6 fruit fly cellular contexts compared by ENCODE assay signal in the genomic region with DNA sequence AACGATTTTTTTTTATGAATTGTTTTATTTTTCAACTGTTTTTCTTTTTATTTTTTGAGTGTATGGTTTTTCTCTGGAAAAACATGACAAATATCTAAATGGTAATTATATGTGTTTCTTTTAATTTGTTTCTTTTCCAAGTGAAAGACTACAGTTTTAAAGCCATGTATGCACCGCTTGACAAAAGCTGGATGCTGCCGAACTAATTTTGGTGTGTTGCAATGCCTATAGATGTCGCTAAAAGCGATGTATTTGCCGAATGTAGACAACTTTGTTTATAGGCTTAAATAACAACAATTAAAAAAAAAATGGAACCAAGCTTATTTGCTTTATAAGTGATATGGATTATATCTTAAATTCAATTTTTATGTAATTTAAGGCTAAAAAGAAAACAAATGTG.
TF ChIP-seq lines count a peak whose summit lies in the region.

A gene (minus strand): TSS at position 120 of the 400 bp plus-strand sequence.

- TF ChIP-seq CTCF in S2 (optimal IDR thresholded peaks at IDR 0.05; lab: Kevin White, UChicago) = peak; percentile 82 to 93
- TF ChIP-seq CTCF in whole organism, embryonic (GFP tag; optimal IDR thresholded peaks at IDR 0.05; lab: Kevin White, UChicago) = peak; percentile 95

TF ChIP-seq in whole organism, adult, 20 proteins besides CTCF, POLR2A, EP300 and RAD21:
- no peak for TF ChIP-seq Mnt (GFP tag; optimal IDR thresholded peaks at IDR 0.05; lab: Kevin White, UChicago)
- TF ChIP-seq CG5204 (GFP tag; optimal IDR thresholded peaks at IDR 0.05; lab: Kevin White, UChicago) = peak; percentile 17
- peak; percentile 53 for TF ChIP-seq toe (GFP tag; optimal IDR thresholded peaks at IDR 0.05; lab: Kevin White, UChicago)
- TF ChIP-seq bab1 (GFP tag; optimal IDR thresholded peaks at IDR 0.05; lab: Kevin White, UChicago) = peak; percentile 30
- no peak for TF ChIP-seq CG7045 (GFP tag; optimal IDR thresholded peaks at IDR 0.05; lab: Kevin White, UChicago)
- peak; percentile 14 for TF ChIP-seq CG1620 (GFP tag; optimal IDR thresholded peaks at IDR 0.05; lab: Kevin White, UChicago)
- no peak for TF ChIP-seq CG33017 (tag; optimal IDR thresholded peaks at IDR 0.05; lab: Kevin White, UChicago)
- TF ChIP-seq Crg-1 (GFP tag; optimal IDR thresholded peaks at IDR 0.05; lab: Kevin White, UChicago) = no peak
- no peak for TF ChIP-seq CG11617 (GFP tag; optimal IDR thresholded peaks at IDR 0.05; lab: Kevin White, UChicago)

TF ChIP-seq in whole organism, embryonic, 481 proteins besides CTCF, POLR2A, EP300 and RAD21 (continues in another document):
- TF ChIP-seq twi (tag; optimal IDR thresholded peaks at IDR 0.05; lab: Kevin White, UChicago) = no peak
- peak; percentile 40 for TF ChIP-seq az2 (GFP tag; optimal IDR thresholded peaks at IDR 0.05; lab: Kevin White, UChicago)
- no peak for TF ChIP-seq da (GFP tag; optimal IDR thresholded peaks at IDR 0.05; lab: Kevin White, UChicago)
- TF ChIP-seq Poxn (GFP tag; IDR thresholded peaks at IDR 0.05; lab: Robert Waterston, UW) = no peak
- no peak for TF ChIP-seq CG1529 (GFP tag; optimal IDR thresholded peaks at IDR 0.05; lab: Kevin White, UChicago)
- no peak for TF ChIP-seq vfl (GFP tag; optimal IDR thresholded peaks at IDR 0.05; lab: Kevin White, UChicago)
- TF ChIP-seq CG3838 (GFP tag; optimal IDR thresholded peaks at IDR 0.05; lab: Kevin White, UChicago) = no peak
- TF ChIP-seq CG18011 (GFP tag; optimal IDR thresholded peaks at IDR 0.05; lab: Kevin White, UChicago) = peak; percentile 97
- TF ChIP-seq dimm (GFP tag; IDR thresholded peaks at IDR 0.05; lab: Robert Waterston, UW) = no peak
- TF ChIP-seq CG2120 (GFP tag; optimal IDR thresholded peaks at IDR 0.05; lab: Kevin White, UChicago) = no peak
- no peak for TF ChIP-seq CG3726 (GFP tag; IDR thresholded peaks at IDR 0.05; lab: Robert Waterston, UW)
- TF ChIP-seq Sin3A (optimal IDR thresholded peaks at IDR 0.05; lab: Kevin White, UChicago) = no peak
- TF ChIP-seq zf30C (GFP tag; optimal IDR thresholded peaks at IDR 0.05; lab: Kevin White, UChicago) = no peak
- TF ChIP-seq Eip74EF (GFP tag; optimal IDR thresholded peaks at IDR 0.05; lab: Kevin White, UChicago) = no peak
- TF ChIP-seq CG7372 (GFP tag; IDR thresholded peaks at IDR 0.05; lab: Robert Waterston, UW) = peak; percentile 12; the same call in 1 of the 2 replicates
- TF ChIP-seq CG1024 (GFP tag; IDR thresholded peaks at IDR 0.05; lab: Robert Waterston, UW) = no peak
- no peak for TF ChIP-seq crc (GFP tag; optimal IDR thresholded peaks at IDR 0.05; lab: Kevin White, UChicago)
- no peak for TF ChIP-seq danr (GFP tag; IDR thresholded peaks at IDR 0.05; lab: Robert Waterston, UW)
- TF ChIP-seq CG4854 (GFP tag; optimal IDR thresholded peaks at IDR 0.05; lab: Kevin White, UChicago) = no peak
- no peak for TF ChIP-seq HHEX (GFP tag; optimal IDR thresholded peaks at IDR 0.05; lab: Kevin White, UChicago)

TF ChIP-seq in whole organism, prepupa, 60 proteins besides CTCF, POLR2A, EP300 and RAD21:
- TF ChIP-seq Hr39 (GFP tag; optimal IDR thresholded peaks at IDR 0.05; lab: Kevin White, UChicago) = peak; percentile 58
- no peak for TF ChIP-seq ss (GFP tag; optimal IDR thresholded peaks at IDR 0.05; lab: Kevin White, UChicago)
- no peak for TF ChIP-seq CG11762 (GFP tag; optimal IDR thresholded peaks at IDR 0.05; lab: Kevin White, UChicago; ENCODE audit: insufficient read depth)
- TF ChIP-seq dac (GFP tag; optimal IDR thresholded peaks at IDR 0.05; lab: Kevin White, UChicago) = peak; percentile 4
- TF ChIP-seq OdsH (GFP tag; optimal IDR thresholded peaks at IDR 0.05; lab: Kevin White, UChicago) = peak; percentile 24
- peak; percentile 30 for TF ChIP-seq CG32006 (GFP tag; optimal IDR thresholded peaks at IDR 0.05; lab: Kevin White, UChicago)
- peak; percentile 34 for TF ChIP-seq lz (GFP tag; optimal IDR thresholded peaks at IDR 0.05; lab: Kevin White, UChicago)
- no peak for TF ChIP-seq Eip78C (GFP tag; lab: Kevin White, UChicago)
- no peak for TF ChIP-seq svp (GFP tag; lab: Kevin White, UChicago)
- TF ChIP-seq Hr4 (GFP tag; optimal IDR thresholded peaks at IDR 0.05; lab: Kevin White, UChicago) = peak; percentile 2
- TF ChIP-seq CG7368 (GFP tag; optimal IDR thresholded peaks at IDR 0.05; lab: Kevin White, UChicago) = no peak
- no peak for TF ChIP-seq CG16779 (tag; optimal IDR thresholded peaks at IDR 0.05; lab: Kevin White, UChicago)
TF ChIP-seq in whole organism, prepupa: peak in this region for 6.

TF ChIP-seq in whole organism, pupa, 21 proteins besides CTCF, POLR2A, EP300 and RAD21:
- TF ChIP-seq CG32121 (GFP tag; IDR thresholded peaks at IDR 0.05; lab: Robert Waterston, UW) = 0 out of 2 replicates have a peak, but pooled peaks have one; percentile 11
- TF ChIP-seq D1 (tag; optimal IDR thresholded peaks at IDR 0.05; lab: Kevin White, UChicago) = peak; percentile 79
- no peak for TF ChIP-seq Pif1A (GFP tag; optimal IDR thresholded peaks at IDR 0.05; lab: Kevin White, UChicago)
- no peak for TF ChIP-seq CG8301 (tag; optimal IDR thresholded peaks at IDR 0.05; lab: Kevin White, UChicago)
- peak; percentile 10 for TF ChIP-seq CG34367 (tag; optimal IDR thresholded peaks at IDR 0.05; lab: Kevin White, UChicago)
- TF ChIP-seq rn (GFP tag; IDR thresholded peaks at IDR 0.05; lab: Robert Waterston, UW) = peak; percentile 27; the same call in 1 of the 2 replicates

TF ChIP-seq in whole organism, wandering third instar larva, 38 proteins besides CTCF, POLR2A, EP300 and RAD21:
- TF ChIP-seq brk (GFP tag; optimal IDR thresholded peaks at IDR 0.05; lab: Kevin White, UChicago) (no peak), dsf (GFP tag; optimal IDR thresholded peaks at IDR 0.05; lab: Kevin White, UChicago; ENCODE audit: borderline replicate concordance) (no peak), jim (GFP tag; optimal IDR thresholded peaks at IDR 0.05; lab: Kevin White, UChicago) (peak; percentile 19), Vsx2 (GFP tag; optimal IDR thresholded peaks at IDR 0.05; lab: Kevin White, UChicago; ENCODE audit: partially characterized antibody) (peak; percentile 55), Hnf4 (GFP tag; optimal IDR thresholded peaks at IDR 0.05; lab: Kevin White, UChicago) (peak; percentile 21), Dif (GFP tag; optimal IDR thresholded peaks at IDR 0.05; lab: Kevin White, UChicago; ENCODE audit: partially characterized antibody) (peak; percentile 89), foxo (GFP tag; optimal IDR thresholded peaks at IDR 0.05; lab: Kevin White, UChicago) (no peak), dl (GFP tag; optimal IDR thresholded peaks at IDR 0.05; lab: Kevin White, UChicago; ENCODE audit: insufficient read depth in 1 of 2, partially characterized antibody in 2 of 2) (peak; percentile 42 to 67), tai (GFP tag; optimal IDR thresholded peaks at IDR 0.05; lab: Kevin White, UChicago) (no peak), fru (GFP tag; optimal IDR thresholded peaks at IDR 0.05; lab: Kevin White, UChicago) (no peak), Myc (optimal IDR thresholded peaks at IDR 0.05; lab: Kevin White, UChicago) (peak; percentile 75), lola (GFP tag; optimal IDR thresholded peaks at IDR 0.05; lab: Kevin White, UChicago) (no peak)
